Worm (Caenorhabditis elegans): ENCODE measurements around the gene chts-1.

Gene chts-1

DNA sequence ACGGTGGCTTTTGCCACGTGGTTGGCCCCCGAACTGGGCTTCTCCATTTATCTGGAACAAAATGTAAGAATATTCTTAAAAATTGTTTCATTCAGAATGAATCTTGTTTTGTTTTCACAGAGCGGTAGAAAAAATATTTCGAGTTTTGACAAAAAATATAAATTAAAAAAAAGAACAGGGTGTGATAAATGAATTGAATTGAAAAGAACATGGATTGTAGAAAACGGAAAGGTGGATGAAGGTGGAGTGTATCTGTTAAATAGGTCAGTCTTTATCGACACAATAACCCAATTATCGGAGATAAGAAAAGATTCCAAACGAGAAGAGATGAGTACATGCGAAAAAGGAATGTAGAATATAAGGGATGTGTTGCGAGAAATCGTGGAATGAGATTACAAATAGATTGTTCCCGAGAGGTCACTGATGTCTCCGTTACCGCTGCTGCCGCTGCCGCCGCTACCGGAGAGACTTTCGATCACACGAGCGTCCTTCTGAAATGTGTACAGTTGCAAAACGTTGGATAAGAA, 18.3 kb upstream of the chts-1 start, which contains the start of gene dpy-7:
dpy-7 (minus strand) TSS at position 51 of the 527 bp plus-strand sequence.
- TF ChIP-seq him-1 (tag; optimal IDR thresholded peaks at IDR 0.05) = no peak
- TF ChIP-seq dao-5 (tag; optimal IDR thresholded peaks at IDR 0.05) = no peak
- TF ChIP-seq W03F9.2 (tag; optimal IDR thresholded peaks at IDR 0.05) = no peak

DNA sequence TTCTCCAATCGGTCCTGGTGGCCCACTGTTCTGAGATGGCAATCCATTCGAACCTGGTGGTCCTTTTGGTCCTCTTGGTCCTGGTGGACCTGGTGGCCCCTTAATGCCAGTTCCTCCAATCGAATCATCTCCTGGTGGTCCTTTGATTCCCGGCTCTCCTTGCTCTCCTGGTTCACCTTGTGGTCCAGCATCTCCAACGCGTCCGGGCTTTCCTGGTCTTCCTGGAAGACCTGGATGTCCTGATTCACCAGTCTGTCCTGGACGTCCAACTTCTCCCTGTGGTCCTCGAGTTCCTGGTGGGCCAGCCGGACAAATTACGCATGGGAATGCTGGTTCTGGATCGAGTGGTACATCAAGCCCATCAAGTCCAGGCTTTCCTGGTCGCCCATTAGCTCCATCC, 17.4 kb upstream of the chts-1 start:
- TF ChIP-seq him-1 (tag; optimal IDR thresholded peaks at IDR 0.05) (no peak), W03F9.2 (tag; optimal IDR thresholded peaks at IDR 0.05) (no peak), dao-5 (tag; optimal IDR thresholded peaks at IDR 0.05) (no peak)

DNA sequence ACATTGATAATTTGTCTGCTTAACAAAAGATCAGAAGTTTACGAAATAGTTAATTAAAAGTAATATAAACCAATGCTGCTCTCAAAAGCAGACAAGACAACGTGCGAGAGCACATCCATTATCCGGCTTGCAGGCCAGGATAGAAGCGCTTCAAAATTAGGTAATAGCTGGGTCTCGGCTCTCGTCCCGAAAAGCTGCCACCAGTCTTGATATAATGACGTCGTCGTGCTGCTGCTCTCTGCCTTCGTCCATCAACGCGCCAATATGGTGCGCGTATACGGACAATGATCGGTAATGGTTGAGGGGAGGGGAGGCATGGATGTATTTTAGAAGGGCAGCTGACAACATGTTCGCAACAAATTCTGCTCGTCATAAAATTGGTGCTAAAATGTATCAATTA, 15.0 kb upstream of the chts-1 start:
- TF ChIP-seq W03F9.2 (tag; optimal IDR thresholded peaks at IDR 0.05) (no peak), him-1 (tag; optimal IDR thresholded peaks at IDR 0.05) (no peak), dao-5 (tag; optimal IDR thresholded peaks at IDR 0.05) (no peak)

DNA sequence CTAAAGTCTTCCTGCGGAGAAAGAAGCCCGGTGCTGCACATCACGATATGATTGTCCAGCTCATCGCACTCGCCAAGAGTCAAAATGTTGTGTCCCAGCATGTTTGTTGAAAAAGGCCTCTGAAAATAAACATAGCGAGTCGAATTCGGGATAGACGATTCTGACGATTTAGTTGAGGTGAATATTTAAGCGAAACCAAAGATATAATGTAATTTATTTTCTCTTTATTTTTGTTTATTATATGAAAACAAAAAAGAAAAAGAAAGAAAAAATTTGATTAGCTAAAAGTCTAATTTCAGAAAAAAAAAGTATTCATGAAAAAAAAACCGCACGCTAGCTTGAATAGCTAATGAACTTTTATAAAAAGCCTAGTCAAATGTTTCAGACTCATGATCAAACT, 13.2 kb upstream of the chts-1 start, which contains the start of gene ceh-14:
ceh-14 (minus strand) TSS at position 101 of the 400 bp plus-strand sequence.
- TF ChIP-seq dao-5 (tag; optimal IDR thresholded peaks at IDR 0.05) = no peak
- TF ChIP-seq W03F9.2 (tag; optimal IDR thresholded peaks at IDR 0.05) = no peak
- TF ChIP-seq him-1 (tag; optimal IDR thresholded peaks at IDR 0.05) = no peak

DNA sequence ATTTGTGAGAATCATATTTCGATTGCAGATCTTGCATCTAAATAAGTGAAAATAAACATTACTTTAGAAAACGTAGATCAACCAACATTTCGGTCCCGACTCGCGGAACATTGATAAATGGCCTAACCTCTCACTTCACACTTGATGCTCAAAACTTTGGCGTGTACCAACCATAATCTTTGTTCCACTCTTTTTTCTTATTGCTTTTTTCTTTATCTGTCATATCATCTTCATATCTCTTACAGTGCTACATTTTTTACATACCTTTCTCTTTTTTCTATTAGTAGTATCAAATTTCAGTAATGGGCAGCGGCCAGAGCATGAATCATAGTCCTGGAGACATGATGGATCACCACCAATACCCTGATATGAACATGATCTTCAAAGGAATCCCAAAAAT, 5.8 kb upstream of the chts-1 start, which contains the start of gene F46C8.3:
F46C8.3 (plus strand) TSS at position 301 of the 400 bp plus-strand sequence.
- TF ChIP-seq him-1 (tag; optimal IDR thresholded peaks at IDR 0.05) = no peak
- TF ChIP-seq dao-5 (tag; optimal IDR thresholded peaks at IDR 0.05) = no peak
- TF ChIP-seq W03F9.2 (tag; optimal IDR thresholded peaks at IDR 0.05) = no peak

DNA sequence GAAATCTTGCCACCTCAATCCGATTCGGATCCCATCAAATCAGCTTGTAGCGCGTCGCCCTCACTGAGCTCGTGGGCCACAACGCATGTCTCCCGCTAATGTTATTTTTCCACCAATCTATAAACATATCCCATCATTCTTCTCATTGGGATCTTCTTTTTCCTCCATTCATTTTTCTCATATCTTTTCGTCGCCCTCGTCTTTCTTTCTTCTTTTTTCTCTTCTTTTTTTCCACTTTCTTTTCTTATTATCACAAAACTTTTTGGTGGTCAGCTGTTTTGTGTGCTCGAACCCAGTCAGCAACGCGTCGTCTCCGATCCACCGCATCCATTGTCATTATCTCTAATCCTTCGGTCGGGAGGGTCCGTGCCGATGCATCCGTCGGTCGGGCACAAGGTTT, 4.3 kb upstream of the chts-1 start:
- TF ChIP-seq W03F9.2 (tag; optimal IDR thresholded peaks at IDR 0.05) = no peak

DNA sequence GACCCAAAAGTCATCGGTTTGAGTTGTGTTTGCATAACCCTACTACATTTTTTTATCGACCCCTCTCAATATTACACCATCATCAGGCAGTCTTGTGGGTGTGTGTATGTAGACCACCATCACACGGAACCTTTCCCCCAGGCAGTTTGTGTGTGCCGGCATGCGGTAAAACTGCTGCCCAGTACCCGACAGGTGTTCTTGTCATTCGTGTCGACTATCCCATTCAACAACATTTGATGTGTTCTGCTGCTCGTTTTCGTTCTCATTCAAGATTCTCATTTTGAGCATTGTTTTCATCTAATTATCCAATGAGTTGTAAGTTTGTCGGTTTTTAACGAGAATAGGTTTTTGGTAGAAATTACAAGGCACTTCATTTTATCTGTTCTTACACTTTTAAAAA, 3.1 kb upstream of the chts-1 start:
- no peak for TF ChIP-seq him-1 (tag; optimal IDR thresholded peaks at IDR 0.05)
- TF ChIP-seq dao-5 (tag; optimal IDR thresholded peaks at IDR 0.05) = no peak
- no peak for TF ChIP-seq W03F9.2 (tag; optimal IDR thresholded peaks at IDR 0.05)

DNA sequence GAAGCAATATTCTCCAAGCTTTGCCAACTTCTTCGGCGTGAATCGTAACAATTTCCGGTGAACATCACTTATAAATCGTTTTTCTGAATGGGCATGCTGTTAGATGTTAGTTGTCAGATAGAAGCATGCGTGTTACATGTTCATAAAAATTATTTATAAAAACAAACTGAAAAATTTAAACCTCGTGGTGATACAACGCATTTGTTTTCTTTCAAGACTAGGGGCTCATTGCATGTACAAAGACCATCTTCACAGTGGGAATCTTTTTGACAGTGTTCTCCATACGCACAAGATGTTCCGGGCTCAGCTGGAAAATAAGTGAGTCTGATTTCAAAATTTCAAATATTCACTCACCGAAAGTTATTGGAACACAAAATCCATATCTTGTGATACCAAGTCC, 6.8 kb downstream of the chts-1 start:
- TF ChIP-seq him-1 (tag; optimal IDR thresholded peaks at IDR 0.05) = no peak
- no peak for TF ChIP-seq W03F9.2 (tag; optimal IDR thresholded peaks at IDR 0.05)
- TF ChIP-seq dao-5 (tag; optimal IDR thresholded peaks at IDR 0.05) = no peak

DNA sequence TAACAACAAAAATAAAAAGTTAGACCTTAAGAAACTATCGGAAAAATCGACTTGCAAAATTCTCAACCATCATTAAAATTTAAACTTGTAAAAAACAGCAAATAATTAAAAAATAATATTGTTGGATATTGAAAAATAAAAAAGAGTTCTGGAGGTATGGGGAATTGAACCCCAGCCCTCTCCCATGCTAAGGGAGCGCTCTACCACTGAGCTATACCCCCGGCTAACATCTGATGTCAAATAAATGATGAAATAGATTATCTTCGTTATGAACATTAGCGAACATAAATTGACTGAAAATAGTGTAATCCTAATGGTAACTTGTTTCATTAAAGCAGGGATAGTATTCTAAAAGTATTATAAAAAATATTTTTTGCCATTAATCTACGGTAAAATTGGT, 12.3 kb downstream of the chts-1 start:
- TF ChIP-seq dao-5 (tag; optimal IDR thresholded peaks at IDR 0.05) (no peak), W03F9.2 (tag; optimal IDR thresholded peaks at IDR 0.05) (no peak), him-1 (tag; optimal IDR thresholded peaks at IDR 0.05) (no peak)

DNA sequence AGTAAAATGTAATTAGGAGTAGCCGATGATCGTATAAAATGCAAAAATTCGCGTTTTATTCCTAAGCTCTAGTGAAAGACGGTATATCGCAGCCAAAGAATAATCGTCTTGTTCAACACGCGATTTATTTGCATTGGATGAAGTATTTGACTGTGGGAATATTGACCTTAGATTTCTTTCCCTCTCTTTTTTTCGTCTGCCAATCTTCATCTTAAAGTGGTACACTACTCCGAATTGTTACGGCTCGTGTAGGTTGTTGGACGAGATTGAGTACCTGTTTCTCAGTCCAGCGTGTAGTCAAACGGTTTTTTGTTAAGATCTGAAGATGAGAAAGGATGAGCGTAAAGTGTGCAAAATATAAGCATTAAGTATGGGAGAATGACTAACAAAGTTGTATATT, 12.9 kb downstream of the chts-1 start, which contains the start of gene lgc-11:
lgc-11 (minus strand) TSS at position 101 of the 400 bp plus-strand sequence.
- no peak for TF ChIP-seq dao-5 (tag; optimal IDR thresholded peaks at IDR 0.05)
- TF ChIP-seq W03F9.2 (tag; optimal IDR thresholded peaks at IDR 0.05) = no peak

DNA sequence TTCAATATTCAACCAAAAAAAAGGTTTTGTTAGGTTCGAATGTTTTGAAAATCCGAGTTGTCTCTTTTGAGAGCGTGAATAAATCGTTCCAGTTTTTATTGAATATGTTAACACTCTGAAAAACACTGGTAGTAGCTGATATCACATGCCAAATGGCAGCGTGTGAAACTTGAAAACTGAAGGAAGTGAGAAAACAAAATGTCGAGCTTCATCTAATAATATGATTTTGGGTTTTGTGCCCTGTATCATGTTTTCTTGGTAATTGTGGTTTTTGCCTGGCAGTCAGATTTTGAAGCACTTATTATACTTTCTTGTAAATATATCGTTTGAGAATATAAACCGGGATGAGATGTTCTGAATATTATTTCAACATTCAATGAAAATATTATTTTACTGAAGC, 16.7 kb downstream of the chts-1 start, which contains the start of gene F48E3.6:
F48E3.6 (minus strand) TSS at position 101 of the 400 bp plus-strand sequence.
- no peak for TF ChIP-seq him-1 (tag; optimal IDR thresholded peaks at IDR 0.05)
- TF ChIP-seq W03F9.2 (tag; optimal IDR thresholded peaks at IDR 0.05) = no peak
- no peak for TF ChIP-seq dao-5 (tag; optimal IDR thresholded peaks at IDR 0.05)

DNA sequence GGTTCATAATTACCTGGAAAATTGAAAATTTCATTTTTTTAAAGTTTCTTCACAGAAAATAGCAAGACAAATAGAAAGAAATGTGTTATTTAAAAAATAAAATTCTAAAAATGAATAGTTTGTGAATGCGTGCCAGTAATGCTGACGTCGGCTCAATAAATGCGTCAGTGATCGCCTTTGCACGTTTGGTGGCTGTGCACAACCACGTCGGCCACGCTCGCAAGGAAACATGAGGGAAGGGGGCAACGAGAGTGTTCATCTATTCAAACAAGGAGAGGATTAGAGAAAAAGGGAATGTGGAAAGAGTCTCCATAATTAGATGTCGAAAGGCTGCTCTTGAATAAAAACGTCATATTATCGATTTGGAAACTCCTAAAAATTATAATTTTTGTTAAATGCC, 18.5 kb downstream of the chts-1 start, which contains the start of gene uggt-1:
uggt-1 (minus strand) TSS at position 13 of the 400 bp plus-strand sequence.
- TF ChIP-seq dao-5 (tag; optimal IDR thresholded peaks at IDR 0.05) = no peak
- peak; percentile 90 for TF ChIP-seq him-1 (tag; optimal IDR thresholded peaks at IDR 0.05)
- TF ChIP-seq W03F9.2 (tag; optimal IDR thresholded peaks at IDR 0.05) = no peak

DNA sequence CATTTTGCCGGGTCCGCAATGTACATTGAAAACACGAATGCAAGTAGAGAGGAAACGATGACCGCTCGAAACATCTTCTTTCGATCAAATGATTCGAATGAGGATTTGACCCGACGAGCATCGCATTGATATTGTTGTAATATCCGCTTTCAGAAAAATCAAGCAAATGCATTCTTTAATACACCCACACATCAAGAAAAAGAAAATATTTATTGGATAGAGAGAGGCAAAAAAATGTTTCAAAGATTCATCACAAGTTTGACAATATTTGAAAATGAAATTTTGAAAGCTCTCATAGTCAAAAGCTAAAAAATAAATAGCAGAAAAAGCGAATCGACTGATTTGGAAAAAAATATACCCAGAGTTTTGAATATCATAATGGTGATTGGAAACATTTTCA, 24.0 kb downstream of the chts-1 start, which contains the start of gene try-14:
try-14 (minus strand) TSS at position 101 of the 400 bp plus-strand sequence.
- TF ChIP-seq dao-5 (tag; optimal IDR thresholded peaks at IDR 0.05) (no peak), W03F9.2 (tag; optimal IDR thresholded peaks at IDR 0.05) (no peak), him-1 (tag; optimal IDR thresholded peaks at IDR 0.05) (no peak)

DNA sequence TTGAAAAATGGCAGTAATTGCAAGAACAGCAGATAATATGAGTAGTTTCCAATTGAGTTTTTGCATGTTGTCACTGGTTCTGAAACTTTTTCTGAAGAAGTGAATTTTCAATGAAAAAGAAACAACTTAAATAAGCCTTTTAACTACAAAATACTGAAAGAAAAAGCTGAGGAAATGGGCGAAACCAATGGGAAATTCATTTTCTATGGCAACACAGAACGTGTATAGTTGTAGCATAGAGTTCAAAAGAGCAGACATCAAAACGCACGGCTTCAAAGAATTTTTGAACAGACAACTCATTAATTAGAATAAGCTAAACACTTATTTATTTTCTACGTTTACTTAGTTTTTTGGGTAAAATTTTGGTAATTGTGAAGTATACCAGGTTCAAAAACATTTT, 26.4 kb downstream of the chts-1 start, which contains the start of gene F48E3.2:
F48E3.2 (minus strand) TSS at position 101 of the 400 bp plus-strand sequence.
- TF ChIP-seq him-1 (tag; optimal IDR thresholded peaks at IDR 0.05) (no peak), dao-5 (tag; optimal IDR thresholded peaks at IDR 0.05) (no peak)

DNA sequence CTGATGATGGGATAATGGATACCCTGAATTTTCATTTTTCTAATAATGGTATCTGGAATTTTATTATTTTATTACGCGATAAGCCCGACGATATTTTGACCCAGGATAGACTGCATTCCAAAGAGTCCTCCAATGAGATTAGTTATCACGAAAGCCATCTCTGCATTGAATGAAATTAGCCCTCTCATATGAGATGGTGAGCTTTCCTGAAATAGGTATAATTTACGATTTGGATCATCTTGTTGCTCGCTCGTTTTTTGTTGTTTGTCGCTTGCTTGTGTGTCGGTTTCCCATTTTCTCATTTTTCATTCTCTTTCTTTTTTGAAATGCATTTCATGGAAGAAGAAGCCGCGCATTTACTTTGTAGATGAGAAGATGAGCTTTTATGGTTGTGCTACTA, 27.9 kb downstream of the chts-1 start:
- TF ChIP-seq W03F9.2 (tag; optimal IDR thresholded peaks at IDR 0.05) (no peak), him-1 (tag; optimal IDR thresholded peaks at IDR 0.05) (no peak), dao-5 (tag; optimal IDR thresholded peaks at IDR 0.05) (no peak)
